Fruit fly (Drosophila melanogaster) whole organism: Measurements from ENCODE around the gene Galphaf.

Experiments
- CG8478 ChIP-seq: fragments of >200 bp; optimal IDR thresholded peaks from 2 replicates; lab custom pipeline; 2018; ENCODE audit warnings: inconsistent platforms
- pan ChIP-seq: fragments of >200 bp; optimal IDR thresholded peaks from 2 replicates; lab custom pipeline; 2017
- psq ChIP-seq: fragments of >200 bp; optimal IDR thresholded peaks from 2 replicates; lab custom pipeline; 2017
- usp ChIP-seq: fragments of >200 bp; optimal IDR thresholded peaks from 2 replicates; lab custom pipeline; 2017; ENCODE audit warnings: missing biosample characterization, missing genetic modification characterization, mixed read lengths

DNA sequence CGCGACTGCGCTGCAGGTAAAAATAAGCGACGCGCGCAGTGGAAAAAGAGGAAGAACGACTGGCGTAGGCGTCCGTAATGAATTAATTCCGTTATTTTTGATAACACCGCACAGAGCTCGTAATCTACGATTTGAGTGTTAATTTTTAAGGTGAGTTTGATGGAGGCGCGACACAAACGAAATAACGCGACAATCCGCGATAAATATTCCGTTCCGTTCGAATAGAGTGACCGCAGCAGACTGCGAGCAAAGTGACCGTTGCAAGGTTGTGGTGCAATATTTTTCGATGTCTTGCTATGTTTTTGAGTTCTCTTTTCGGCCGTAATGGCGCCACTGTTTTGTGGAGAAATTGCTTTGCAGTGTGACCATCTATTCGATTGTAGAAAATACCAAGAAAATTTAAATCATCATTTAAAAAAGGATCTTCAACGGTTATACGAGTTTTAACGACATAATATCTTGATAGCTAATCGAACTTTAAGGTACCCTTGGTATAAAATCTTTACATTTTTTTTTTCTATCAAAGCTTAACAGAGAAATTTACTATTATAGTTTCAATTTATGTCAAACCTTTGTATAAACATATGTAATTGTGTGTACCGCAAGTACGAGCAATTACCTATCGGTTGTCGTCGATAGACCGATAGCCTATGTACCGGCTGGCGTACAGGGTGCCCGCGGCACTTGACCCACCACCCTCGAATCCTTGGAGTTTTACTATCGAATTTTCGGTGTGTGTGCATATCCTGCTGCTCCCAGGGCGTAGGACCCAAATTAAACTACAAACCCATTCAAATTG, 43.9 kb upstream of the Galphaf start, which contains the start of the genes CG43954, Lasp and Dab:
- TF ChIP-seq pan (lab: Kevin White, UChicago): no peak
- TF ChIP-seq usp (GFP tag; lab: Kevin White, UChicago): no peak
- no peak for TF ChIP-seq CG8478 (lab: Kevin White, UChicago)
- TF ChIP-seq psq (lab: Kevin White, UChicago): no peak
